Fruit fly (Drosophila melanogaster): ENCODE data around the gene per.

Gene per

dm6 chrX:2652124-2652923 lies 33.1 kb upstream of the per start:
- TF ChIP-seq sr (GFP tag; IDR thresholded peaks at IDR 0.05) (peak; percentile 65; the same call in 1 of the 3 replicates), Ets65A (GFP tag) (peak; percentile 8), bbx (GFP tag; IDR thresholded peaks at IDR 0.05; ENCODE audit: partially characterized antibody) (peak; percentile 33; the same call in 1 of the 2 replicates), tna (GFP tag; IDR thresholded peaks at IDR 0.05; ENCODE audit: partially characterized antibody) (no peak), wek (GFP tag; optimal IDR thresholded peaks at IDR 0.05) (no peak), CG17568 (GFP tag; optimal IDR thresholded peaks at IDR 0.05) (no peak), zfh1 (GFP tag; IDR thresholded peaks at IDR 0.05) (no peak), cg (GFP tag; optimal IDR thresholded peaks at IDR 0.05) (peak; percentile 46), CG10543 (GFP tag; optimal IDR thresholded peaks at IDR 0.05) (peak; percentile 16), gce (GFP tag; IDR thresholded peaks at IDR 0.05) (0 out of 3 replicates have a peak, but pooled peaks have one; percentile 11), CG6272 (GFP tag; IDR thresholded peaks at IDR 0.05) (no peak), salm (tag; optimal IDR thresholded peaks at IDR 0.05) (no peak), ham (GFP tag; IDR thresholded peaks at IDR 0.05) (no peak), CG12769 (tag; optimal IDR thresholded peaks at IDR 0.05) (peak; percentile 55), sd (tag; optimal IDR thresholded peaks at IDR 0.05) (peak; percentile 95), CG34224 (GFP tag; IDR thresholded peaks at IDR 0.05; ENCODE audit: partially characterized antibody) (peak; percentile 41; the same call in 1 of the 3 replicates), NfI (GFP tag; optimal IDR thresholded peaks at IDR 0.05) (no peak), CG17361 (GFP tag; IDR thresholded peaks at IDR 0.05) (0 out of 3 replicates have a peak, but pooled peaks have one; percentile 13), CG6254 (GFP tag; optimal IDR thresholded peaks at IDR 0.05) (no peak), CG14667 (GFP tag; IDR thresholded peaks at IDR 0.05) (no peak), crc (GFP tag; optimal IDR thresholded peaks at IDR 0.05) (peak; percentile 61), sqz (GFP tag; optimal IDR thresholded peaks at IDR 0.05) (peak; percentile 75), CG6683 (GFP tag; optimal IDR thresholded peaks at IDR 0.05) (no peak), CG10321 (GFP tag; IDR thresholded peaks at IDR 0.05) (0 out of 2 replicates have a peak, but pooled peaks have one; percentile 56), CG2199 (GFP tag; IDR thresholded peaks at IDR 0.05) (peak; percentile 57; the same call in 1 of the 3 replicates), kay (GFP tag; optimal IDR thresholded peaks at IDR 0.05) (peak; percentile 81), CG5245 (GFP tag; optimal IDR thresholded peaks at IDR 0.05) (no peak), abd-A (tag; optimal IDR thresholded peaks at IDR 0.05) (peak; percentile 49), Pdp1 (GFP tag; optimal IDR thresholded peaks at IDR 0.05) (peak in 1 of 2 experiments; percentile 100), chinmo (GFP tag; IDR thresholded peaks at IDR 0.05; ENCODE audit: partially characterized antibody) (peak; percentile 93; the same call in 3 of the 4 replicates), nom (GFP tag; optimal IDR thresholded peaks at IDR 0.05) (peak; percentile 46), Hsf (GFP tag; optimal IDR thresholded peaks at IDR 0.05) (no peak), z (GFP tag; IDR thresholded peaks at IDR 0.05) (peak; percentile 51; the same call in 1 of the 3 replicates), Drgx (GFP tag; IDR thresholded peaks at IDR 0.05) (peak; percentile 71), eve (GFP tag; optimal IDR thresholded peaks at IDR 0.05) (peak in 1 of 2 experiments; percentile 52), Trl (optimal IDR thresholded peaks at IDR 0.05) (peak; percentile 75 to 86), Trl (GFP tag; optimal IDR thresholded peaks at IDR 0.05) (no peak), HLHmδ (GFP tag; optimal IDR thresholded peaks at IDR 0.05) (peak; percentile 19), CG8478 (optimal IDR thresholded peaks at IDR 0.05) (peak; percentile 54), CkIIα-i1 (GFP tag; IDR thresholded peaks at IDR 0.05) (no peak), CG17385 (GFP tag; optimal IDR thresholded peaks at IDR 0.05) (peak; percentile 85), CG1832 (GFP tag; optimal IDR thresholded peaks at IDR 0.05) (peak; percentile 85), Adf1 (GFP tag; IDR thresholded peaks at IDR 0.05) (peak; percentile 63), CG31441 (GFP tag; IDR thresholded peaks at IDR 0.05) (no peak), CG11247 (GFP tag; IDR thresholded peaks at IDR 0.05) (no peak), CG32772 (GFP tag; IDR thresholded peaks at IDR 0.05) (0 out of 2 replicates have a peak, but pooled peaks have one; percentile 17), dmrt99B (tag; optimal IDR thresholded peaks at IDR 0.05) (no peak), Blimp-1 (GFP tag; optimal IDR thresholded peaks at IDR 0.05) (peak; percentile 62), CG3838 (GFP tag; optimal IDR thresholded peaks at IDR 0.05) (peak; percentile 74)

All from whole organism, embryonic.